ENCODE assay signal across 2 fruit fly cellular contexts in the genomic region with DNA sequence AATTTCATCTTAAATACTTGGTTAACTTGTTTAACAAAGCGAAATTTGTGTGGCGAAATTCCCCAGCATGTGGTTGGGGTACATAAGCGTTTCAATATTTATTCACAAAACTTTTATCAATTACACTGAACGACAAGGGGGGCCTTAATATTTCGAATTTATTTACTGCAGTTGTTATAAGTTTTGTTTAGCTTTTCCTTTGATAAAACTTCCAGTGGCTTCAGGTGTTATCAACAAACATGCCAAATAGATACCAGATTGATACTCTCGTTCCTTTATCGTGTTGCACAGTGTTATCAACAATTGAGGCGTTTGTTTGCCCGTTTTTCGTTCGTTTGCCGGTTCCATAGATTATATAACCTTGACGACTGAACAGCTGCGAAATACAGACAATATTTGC.
TF ChIP-seq lines count a peak whose summit lies in the region.

No protein-coding gene starts in this region.

TF ChIP-seq in whole organism, embryonic, 481 proteins besides CTCF, POLR2A, EP300 and RAD21 (continued from another document and continues in another):
- TF ChIP-seq CG10979 (tag; optimal IDR thresholded peaks at IDR 0.05; lab: Kevin White, UChicago), result peak; percentile 24
- 0 out of 2 replicates have a peak, but pooled peaks have one; percentile 8 for TF ChIP-seq CG31224 (GFP tag; IDR thresholded peaks at IDR 0.05; lab: Robert Waterston, UW)
- TF ChIP-seq CG2889 (GFP tag; IDR thresholded peaks at IDR 0.05; lab: Robert Waterston, UW), result peak; percentile 24; the same call in 1 of the 3 replicates
- peak; percentile 31 for TF ChIP-seq CG2712 (tag; optimal IDR thresholded peaks at IDR 0.05; lab: Kevin White, UChicago)
- peak; percentile 24 for TF ChIP-seq bcd (GFP tag; optimal IDR thresholded peaks at IDR 0.05; lab: Kevin White, UChicago)
- TF ChIP-seq CG12391 (tag; optimal IDR thresholded peaks at IDR 0.05; lab: Kevin White, UChicago), result peak; percentile 8
- TF ChIP-seq Sox102F (GFP tag; optimal IDR thresholded peaks at IDR 0.05; lab: Kevin White, UChicago), result peak; percentile 23
- peak; percentile 12; the same call in 1 of the 2 replicates for TF ChIP-seq CG9932 (GFP tag; IDR thresholded peaks at IDR 0.05; lab: Robert Waterston, UW)
- TF ChIP-seq phol (tag; optimal IDR thresholded peaks at IDR 0.05; lab: Kevin White, UChicago), result peak; percentile 12
- peak; percentile 23 for TF ChIP-seq CG18262 (tag; optimal IDR thresholded peaks at IDR 0.05; lab: Kevin White, UChicago)
- no peak for TF ChIP-seq CG3838 (GFP tag; optimal IDR thresholded peaks at IDR 0.05; lab: Kevin White, UChicago)
- TF ChIP-seq CG17829 (tag; optimal IDR thresholded peaks at IDR 0.05; lab: Kevin White, UChicago), result no peak
- TF ChIP-seq H2.0 (GFP tag; IDR thresholded peaks at IDR 0.05; lab: Robert Waterston, UW), result peak; percentile 37; the same call in 1 of the 2 replicates
- TF ChIP-seq CG4424 (GFP tag; optimal IDR thresholded peaks at IDR 0.05; lab: Kevin White, UChicago), result peak; percentile 5
- TF ChIP-seq CG3281 (GFP tag; optimal IDR thresholded peaks at IDR 0.05; lab: Kevin White, UChicago), result peak; percentile 28
- TF ChIP-seq CG1603 (tag; optimal IDR thresholded peaks at IDR 0.05; lab: Kevin White, UChicago), result peak; percentile 26
- no peak for TF ChIP-seq CG10274 (GFP tag; optimal IDR thresholded peaks at IDR 0.05; lab: Kevin White, UChicago)
- no peak for TF ChIP-seq CG4707 (GFP tag; optimal IDR thresholded peaks at IDR 0.05; lab: Kevin White, UChicago)
- peak; percentile 3 for TF ChIP-seq CG16863 (GFP tag; optimal IDR thresholded peaks at IDR 0.05; lab: Kevin White, UChicago)
- no peak for TF ChIP-seq CG12219 (GFP tag; optimal IDR thresholded peaks at IDR 0.05; lab: Kevin White, UChicago)
- no peak for TF ChIP-seq Neu2 (GFP tag; optimal IDR thresholded peaks at IDR 0.05; lab: Kevin White, UChicago; ENCODE audit: borderline replicate concordance)
- TF ChIP-seq CG12769 (tag; optimal IDR thresholded peaks at IDR 0.05; lab: Kevin White, UChicago), result peak; percentile 4
- TF ChIP-seq dati (GFP tag; IDR thresholded peaks at IDR 0.05; lab: Robert Waterston, UW), result peak; percentile 6; the same call in 1 of the 2 replicates
- TF ChIP-seq CG4404 (GFP tag; IDR thresholded peaks at IDR 0.05; lab: Robert Waterston, UW), result peak; percentile 31; the same call in 1 of the 2 replicates
- peak; percentile 55 for TF ChIP-seq unpg (GFP tag; optimal IDR thresholded peaks at IDR 0.05; lab: Kevin White, UChicago)
- TF ChIP-seq Antp (GFP tag; optimal IDR thresholded peaks at IDR 0.05; lab: Kevin White, UChicago), result no peak
- TF ChIP-seq BtbVII (GFP tag; optimal IDR thresholded peaks at IDR 0.05; lab: Kevin White, UChicago), result peak; percentile 22
- TF ChIP-seq gem (tag; optimal IDR thresholded peaks at IDR 0.05; lab: Kevin White, UChicago), result peak; percentile 64
- TF ChIP-seq E2f1 (GFP tag; IDR thresholded peaks at IDR 0.05; lab: Robert Waterston, UW), result peak; percentile 18; the same call in 1 of the 2 replicates
- TF ChIP-seq lmd (GFP tag; IDR thresholded peaks at IDR 0.05; lab: Robert Waterston, UW), result peak; percentile 51; the same call in 1 of the 2 replicates
- TF ChIP-seq Dip3 (GFP tag; optimal IDR thresholded peaks at IDR 0.05; lab: Kevin White, UChicago), result peak; percentile 27
- no peak for TF ChIP-seq CG2875 (GFP tag; optimal IDR thresholded peaks at IDR 0.05; lab: Kevin White, UChicago)
- no peak for TF ChIP-seq CG7372 (GFP tag; IDR thresholded peaks at IDR 0.05; lab: Robert Waterston, UW)
- TF ChIP-seq Poxn (GFP tag; IDR thresholded peaks at IDR 0.05; lab: Robert Waterston, UW), result 0 out of 2 replicates have a peak, but pooled peaks have one; percentile 49
- TF ChIP-seq ind (GFP tag; optimal IDR thresholded peaks at IDR 0.05; lab: Kevin White, UChicago), result peak; percentile 17
- peak; percentile 10 for TF ChIP-seq Xbp1 (GFP tag; optimal IDR thresholded peaks at IDR 0.05; lab: Kevin White, UChicago)
- peak; percentile 23 for TF ChIP-seq CG30403 (GFP tag; optimal IDR thresholded peaks at IDR 0.05; lab: Kevin White, UChicago)
- no peak for TF ChIP-seq BEAF-32 (GFP tag; optimal IDR thresholded peaks at IDR 0.05; lab: Kevin White, UChicago)
- peak; percentile 26 for TF ChIP-seq Hmr (GFP tag; optimal IDR thresholded peaks at IDR 0.05; lab: Kevin White, UChicago)
- 0 out of 2 replicates have a peak, but pooled peaks have one; percentile 12 for TF ChIP-seq CG14441 (GFP tag; IDR thresholded peaks at IDR 0.05; lab: Robert Waterston, UW)
- no peak for TF ChIP-seq CG10959 (GFP tag; IDR thresholded peaks at IDR 0.05; lab: Robert Waterston, UW)
- TF ChIP-seq al (GFP tag; IDR thresholded peaks at IDR 0.05; lab: Robert Waterston, UW), result peak; percentile 36; the same call in 1 of the 2 replicates
- TF ChIP-seq CG14014 (GFP tag; IDR thresholded peaks at IDR 0.05; lab: Robert Waterston, UW), result peak; percentile 28; the same call in 1 of the 2 replicates
- TF ChIP-seq CG5180 (GFP tag; optimal IDR thresholded peaks at IDR 0.05; lab: Kevin White, UChicago), result no peak
- TF ChIP-seq sob (GFP tag; IDR thresholded peaks at IDR 0.05; lab: Robert Waterston, UW), result peak; percentile 47; the same call in 1 of the 2 replicates
- peak; percentile 52 for TF ChIP-seq zfh2 (GFP tag; optimal IDR thresholded peaks at IDR 0.05; lab: Kevin White, UChicago)
- peak; percentile 17 for TF ChIP-seq CG17359 (tag; optimal IDR thresholded peaks at IDR 0.05; lab: Kevin White, UChicago)
- peak; percentile 37 for TF ChIP-seq Meics (GFP tag; optimal IDR thresholded peaks at IDR 0.05; lab: Kevin White, UChicago)
- TF ChIP-seq Drgx (GFP tag; IDR thresholded peaks at IDR 0.05; lab: Robert Waterston, UW), result peak; percentile 42
- TF ChIP-seq salm (tag; optimal IDR thresholded peaks at IDR 0.05; lab: Kevin White, UChicago), result no peak
- TF ChIP-seq Gug (GFP tag; IDR thresholded peaks at IDR 0.05; lab: Robert Waterston, UW), result 0 out of 4 replicates have a peak, but pooled peaks have one; percentile 35
- no peak for TF ChIP-seq CG5245 (GFP tag; optimal IDR thresholded peaks at IDR 0.05; lab: Kevin White, UChicago)
- peak; percentile 52 for TF ChIP-seq slbo (GFP tag; IDR thresholded peaks at IDR 0.05; lab: Robert Waterston, UW)
- peak; percentile 3 for TF ChIP-seq CG9817 (tag; optimal IDR thresholded peaks at IDR 0.05; lab: Kevin White, UChicago)
- TF ChIP-seq dmrt99B (tag; optimal IDR thresholded peaks at IDR 0.05; lab: Kevin White, UChicago), result peak; percentile 11
- peak; percentile 32 for TF ChIP-seq HLH54F (GFP tag; optimal IDR thresholded peaks at IDR 0.05; lab: Kevin White, UChicago)
- no peak for TF ChIP-seq CG12744 (GFP tag; optimal IDR thresholded peaks at IDR 0.05; lab: Kevin White, UChicago)
- TF ChIP-seq Ptx1 (GFP tag; IDR thresholded peaks at IDR 0.05; lab: Robert Waterston, UW), result peak; percentile 18; the same call in 1 of the 2 replicates
- TF ChIP-seq ranshi (GFP tag; IDR thresholded peaks at IDR 0.05; lab: Robert Waterston, UW), result peak; percentile 54
- peak; percentile 11 for TF ChIP-seq Chrac-16 (GFP tag; optimal IDR thresholded peaks at IDR 0.05; lab: Kevin White, UChicago)

TF ChIP-seq in whole organism, prepupa, 60 proteins besides CTCF, POLR2A, EP300 and RAD21 (continued from another document):
- TF ChIP-seq achi (GFP tag; optimal IDR thresholded peaks at IDR 0.05; lab: Kevin White, UChicago) (peak; percentile 58), CG10631 (GFP tag; optimal IDR thresholded peaks at IDR 0.05; lab: Kevin White, UChicago) (peak; percentile 42), Ets96B (tag; optimal IDR thresholded peaks at IDR 0.05; lab: Kevin White, UChicago) (peak; percentile 45), CG31627 (GFP tag; optimal IDR thresholded peaks at IDR 0.05; lab: Kevin White, UChicago) (peak; percentile 78), OdsH (GFP tag; optimal IDR thresholded peaks at IDR 0.05; lab: Kevin White, UChicago) (peak; percentile 41), fd59A (GFP tag; optimal IDR thresholded peaks at IDR 0.05; lab: Kevin White, UChicago) (no peak), CG8319 (GFP tag; optimal IDR thresholded peaks at IDR 0.05; lab: Kevin White, UChicago) (peak; percentile 18), eg (GFP tag; IDR thresholded peaks at IDR 0.05; lab: Robert Waterston, UW) (peak; percentile 60), lz (GFP tag; optimal IDR thresholded peaks at IDR 0.05; lab: Kevin White, UChicago) (peak; percentile 78), esn (GFP tag; optimal IDR thresholded peaks at IDR 0.05; lab: Kevin White, UChicago) (peak; percentile 79), Sox14 (GFP tag; optimal IDR thresholded peaks at IDR 0.05; lab: Kevin White, UChicago) (peak; percentile 56), Ets21C (GFP tag; optimal IDR thresholded peaks at IDR 0.05; lab: Kevin White, UChicago) (peak; percentile 71), Eip78C (GFP tag; lab: Kevin White, UChicago) (peak; percentile 86), CG6276 (GFP tag; optimal IDR thresholded peaks at IDR 0.05; lab: Kevin White, UChicago) (peak; percentile 33), CG3919 (GFP tag; optimal IDR thresholded peaks at IDR 0.05; lab: Kevin White, UChicago) (peak; percentile 73), dsx (GFP tag; optimal IDR thresholded peaks at IDR 0.05; lab: Kevin White, UChicago; ENCODE audit: poor library complexity, severe bottlenecking) (no peak), fkh (GFP tag; optimal IDR thresholded peaks at IDR 0.05; lab: Kevin White, UChicago) (peak; percentile 72), CG8632 (GFP tag; optimal IDR thresholded peaks at IDR 0.05; lab: Kevin White, UChicago) (peak; percentile 48), Gug (GFP tag; IDR thresholded peaks at IDR 0.05; lab: Robert Waterston, UW) (0 out of 2 replicates have a peak, but pooled peaks have one; percentile 22), vri (GFP tag; optimal IDR thresholded peaks at IDR 0.05; lab: Kevin White, UChicago) (peak; percentile 77), CG11762 (GFP tag; optimal IDR thresholded peaks at IDR 0.05; lab: Kevin White, UChicago; ENCODE audit: insufficient read depth) (peak; percentile 14), Smox (GFP tag; optimal IDR thresholded peaks at IDR 0.05; lab: Kevin White, UChicago) (peak; percentile 61), Sox15 (GFP tag; optimal IDR thresholded peaks at IDR 0.05; lab: Kevin White, UChicago) (peak; percentile 23), net (GFP tag; optimal IDR thresholded peaks at IDR 0.05; lab: Kevin White, UChicago) (peak; percentile 5), CG6854 (GFP tag; optimal IDR thresholded peaks at IDR 0.05; lab: Kevin White, UChicago) (peak; percentile 66), spab (GFP tag; optimal IDR thresholded peaks at IDR 0.05; lab: Kevin White, UChicago) (peak; percentile 22), Eip75B (GFP tag; optimal IDR thresholded peaks at IDR 0.05; lab: Kevin White, UChicago) (peak; percentile 58), cyc (GFP tag; optimal IDR thresholded peaks at IDR 0.05; lab: Kevin White, UChicago) (peak; percentile 80), pdm3 (GFP tag; optimal IDR thresholded peaks at IDR 0.05; lab: Kevin White, UChicago) (peak; percentile 49), Lpt (GFP tag; optimal IDR thresholded peaks at IDR 0.05; lab: Kevin White, UChicago) (no peak), CG10669 (GFP tag; optimal IDR thresholded peaks at IDR 0.05; lab: Kevin White, UChicago) (peak; percentile 44), Eip93F (GFP tag; optimal IDR thresholded peaks at IDR 0.05; lab: Kevin White, UChicago) (peak; percentile 59), CG15336 (GFP tag; IDR thresholded peaks at IDR 0.05; lab: Robert Waterston, UW) (peak; percentile 44; the same call in 1 of the 2 replicates), CG6792 (GFP tag; optimal IDR thresholded peaks at IDR 0.05; lab: Kevin White, UChicago) (peak; percentile 60), CG4318 (GFP tag; optimal IDR thresholded peaks at IDR 0.05; lab: Kevin White, UChicago) (no peak), CG1621 (tag; optimal IDR thresholded peaks at IDR 0.05; lab: Kevin White, UChicago) (no peak), Hr38 (GFP tag; optimal IDR thresholded peaks at IDR 0.05; lab: Kevin White, UChicago) (no peak), CG32006 (GFP tag; optimal IDR thresholded peaks at IDR 0.05; lab: Kevin White, UChicago) (peak; percentile 43), Hr39 (GFP tag; optimal IDR thresholded peaks at IDR 0.05; lab: Kevin White, UChicago) (peak; percentile 74)
